Worm (Caenorhabditis elegans): ENCODE results near the gene Y41D4A.4.

The Y41D4A.4 gene

ce11 chrIV:1738324-1738730 is 7.5 kb upstream of the Y41D4A.4 start (continued):
- TF ChIP-seq duxl-1 (tag; optimal IDR thresholded peaks at IDR 0.05; ENCODE audit: poor library complexity) (no peak), unc-62 (GFP tag; optimal IDR thresholded peaks at IDR 0.05 in 1 of 2) (peak in 1 of 2 experiments; percentile 92), unc-62 (tag; optimal IDR thresholded peaks at IDR 0.05) (no peak), egl-43 (GFP tag; IDR thresholded peaks at IDR 0.05) (0 out of 2 replicates have a peak, but pooled peaks have one; percentile 39), nhr-102 (tag; optimal IDR thresholded peaks at IDR 0.05) (no peak), hif-1 (tag; optimal IDR thresholded peaks at IDR 0.05) (peak in 1 of 2 experiments; percentile 47), Y48G9A.11 (GFP tag; IDR thresholded peaks at IDR 0.05) (peak; percentile 93), mes-2 (tag; optimal IDR thresholded peaks at IDR 0.05; ENCODE audit: poor library complexity, severe bottlenecking) (peak; percentile 70), unc-39 (tag; optimal IDR thresholded peaks at IDR 0.05) (no peak), hlh-11 (tag; optimal IDR thresholded peaks at IDR 0.05) (peak; percentile 32), jun-1 (tag; optimal IDR thresholded peaks at IDR 0.05) (no peak), ZK337.2 (GFP tag; IDR thresholded peaks at IDR 0.05) (no peak), zip-11 (GFP tag; IDR thresholded peaks at IDR 0.05) (no peak), ctbp-1 (GFP tag; IDR thresholded peaks at IDR 0.05) (0 out of 2 replicates have a peak, but pooled peaks have one; percentile 27), Y105C5A.15 (GFP tag; IDR thresholded peaks at IDR 0.05) (no peak), nhr-6 (tag; optimal IDR thresholded peaks at IDR 0.05) (peak; percentile 14), lin-39 (tag; optimal IDR thresholded peaks at IDR 0.05) (no peak), lin-1 (GFP tag; IDR thresholded peaks at IDR 0.05) (no peak), daf-8 (GFP tag; IDR thresholded peaks at IDR 0.05) (no peak)

ce11 chrIV:1738892-1739291 is 6.9 kb upstream of the Y41D4A.4 start:
- TF ChIP-seq madf-9 (GFP tag; conservative IDR thresholded peaks at IDR 0.05) = 0 out of 2 replicates have a peak, but pooled peaks have one; percentile 23
- TF ChIP-seq zip-2 (tag; optimal IDR thresholded peaks at IDR 0.05) = no peak

DNA sequence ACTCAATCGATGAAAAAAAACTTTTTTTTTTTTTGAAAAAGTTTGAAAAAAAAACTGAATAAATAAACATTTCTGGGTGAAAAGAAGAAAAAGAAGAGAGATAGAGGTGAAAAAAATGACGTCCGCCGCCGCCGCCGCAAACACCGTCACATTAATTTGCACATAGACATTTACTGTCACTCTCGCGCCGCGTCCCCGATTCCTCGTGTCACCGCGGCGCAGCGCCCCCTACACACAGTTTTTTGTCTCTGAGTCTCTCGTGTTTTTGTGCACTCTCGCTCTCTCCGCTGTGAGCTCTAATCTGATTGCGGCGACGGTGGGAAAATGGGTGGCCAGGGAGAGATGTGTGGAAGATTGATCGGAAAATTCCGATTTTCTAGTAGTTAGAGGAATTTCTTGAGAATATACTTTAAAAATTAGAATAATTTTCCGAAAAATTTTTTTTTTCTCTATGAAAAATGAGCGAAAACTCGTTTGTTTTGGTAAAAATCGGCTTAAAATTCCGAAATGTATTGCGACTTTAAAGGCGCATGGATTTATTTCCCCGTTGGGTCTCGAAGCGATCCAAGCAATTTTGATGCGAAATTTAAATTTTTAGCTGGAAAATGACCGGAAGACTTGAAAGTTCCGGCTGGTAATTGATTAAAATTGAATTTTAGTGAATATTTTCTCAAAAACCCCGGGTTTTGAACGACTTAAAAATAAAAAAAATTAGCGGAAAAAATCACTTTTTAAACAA is 6.3 kb upstream of the Y41D4A.4 start:
- TF ChIP-seq nhr-6 (tag; optimal IDR thresholded peaks at IDR 0.05) = no peak
- peak; percentile 63; the same call in 1 of the 2 replicates for TF ChIP-seq egl-43 (GFP tag; IDR thresholded peaks at IDR 0.05)
- TF ChIP-seq fos-1 (tag; optimal IDR thresholded peaks at IDR 0.05) = no peak
- TF ChIP-seq lin-29 (GFP tag; IDR thresholded peaks at IDR 0.05) = no peak
- TF ChIP-seq hmg-1.1 (GFP tag; IDR thresholded peaks at IDR 0.05) = peak; percentile 50; the same call in 1 of the 2 replicates
- no peak for TF ChIP-seq mdt-29 (GFP tag; IDR thresholded peaks at IDR 0.05)
- TF ChIP-seq daf-19 (GFP tag; conservative IDR thresholded peaks at IDR 0.05) = no peak
- TF ChIP-seq nhr-28 (tag; optimal IDR thresholded peaks at IDR 0.05) = peak; percentile 18
- no peak for TF ChIP-seq Y75B8A.6 (GFP tag; IDR thresholded peaks at IDR 0.05)
- peak; percentile 61 for TF ChIP-seq hlh-11 (tag; optimal IDR thresholded peaks at IDR 0.05)
- TF ChIP-seq php-3 (GFP tag; IDR thresholded peaks at IDR 0.05) = no peak
- TF ChIP-seq sdz-12 (GFP tag; optimal IDR thresholded peaks at IDR 0.05) = no peak
- TF ChIP-seq ZK337.2 (GFP tag; IDR thresholded peaks at IDR 0.05) = no peak
- peak; percentile 47; the same call in 1 of the 2 replicates for TF ChIP-seq madf-9 (GFP tag; conservative IDR thresholded peaks at IDR 0.05)
- TF ChIP-seq mdl-1 (tag; optimal IDR thresholded peaks at IDR 0.05) = peak; percentile 27 to 40
- peak in 1 of 2 experiments; percentile 77 for TF ChIP-seq unc-62 (GFP tag; optimal IDR thresholded peaks at IDR 0.05 in 1 of 2)
- no peak for TF ChIP-seq unc-62 (tag; optimal IDR thresholded peaks at IDR 0.05)
- TF ChIP-seq set-16 (GFP tag; IDR thresholded peaks at IDR 0.05) = peak; percentile 61
- no peak for TF ChIP-seq ces-1 (GFP tag; optimal IDR thresholded peaks at IDR 0.05)
- no peak for TF ChIP-seq ZK546.5 (tag; optimal IDR thresholded peaks at IDR 0.05)
- no peak for TF ChIP-seq tra-1 (GFP tag; IDR thresholded peaks at IDR 0.05)
- peak; percentile 75 for TF ChIP-seq hlh-30 (tag; optimal IDR thresholded peaks at IDR 0.05; ENCODE audit: insufficient read depth)
- no peak for TF ChIP-seq lsy-2 (tag; optimal IDR thresholded peaks at IDR 0.05)
- peak; percentile 40 for TF ChIP-seq aha-1 (tag)
- no peak for TF ChIP-seq nhr-41 (GFP tag; IDR thresholded peaks at IDR 0.05)
- no peak for TF ChIP-seq F44E2.7 (GFP tag; IDR thresholded peaks at IDR 0.05)
- no peak for TF ChIP-seq ceh-28 (tag; optimal IDR thresholded peaks at IDR 0.05)
- TF ChIP-seq pqm-1 (tag; optimal IDR thresholded peaks at IDR 0.05) = peak; percentile 16
- no peak for TF ChIP-seq daf-16 (GFP tag; optimal IDR thresholded peaks at IDR 0.05)
- TF ChIP-seq daf-16 (tag; optimal IDR thresholded peaks at IDR 0.05) = peak; percentile 38
- no peak for TF ChIP-seq nhr-77 (tag; optimal IDR thresholded peaks at IDR 0.05)
- TF ChIP-seq cey-2 (tag; optimal IDR thresholded peaks at IDR 0.05; ENCODE audit: borderline replicate concordance, insufficient read depth) = no peak
